Fruit fly (Drosophila melanogaster): Measurements from ENCODE around the gene ppk20.
A peak's percentile ranks its signal among the peaks of the same experiment; 100 is the strongest.

dm6 chr3R:29651488-29651887 lies 17.2 kb downstream of the ppk20 start:
- TF ChIP-seq lola (GFP tag; optimal IDR thresholded peaks at IDR 0.05) (no peak), Mio (GFP tag; optimal IDR thresholded peaks at IDR 0.05) (no peak), h (GFP tag; optimal IDR thresholded peaks at IDR 0.05) (peak; percentile 1), OdsH (GFP tag; optimal IDR thresholded peaks at IDR 0.05) (no peak), Dif (GFP tag; optimal IDR thresholded peaks at IDR 0.05; ENCODE audit: partially characterized antibody) (no peak), N (GFP tag; optimal IDR thresholded peaks at IDR 0.05) (no peak), sv (GFP tag; optimal IDR thresholded peaks at IDR 0.05) (no peak), Jra (GFP tag; optimal IDR thresholded peaks at IDR 0.05) (no peak), foxo (GFP tag; optimal IDR thresholded peaks at IDR 0.05) (peak in 1 of 2 experiments; percentile 8), Myc (optimal IDR thresholded peaks at IDR 0.05) (no peak), Hr78 (GFP tag; optimal IDR thresholded peaks at IDR 0.05) (no peak), psq (GFP tag; optimal IDR thresholded peaks at IDR 0.05) (no peak), pan (optimal IDR thresholded peaks at IDR 0.05) (no peak), Abd-B (GFP tag; optimal IDR thresholded peaks at IDR 0.05) (no peak)
